Worm (Caenorhabditis elegans) whole organism, L1 larva: ENCODE measurements around the gene R05H10.3.

Experiments used
- ama-1 ChIP-seq: fragments of 150-350 bp; optimal IDR thresholded peaks from 2 replicates; lab custom pipeline; 2014
- dsc-1 ChIP-seq: sonication (generic microtip); optimal IDR thresholded peaks from 2 replicates; lab custom pipeline; 2016; ENCODE audit warnings: mild to moderate bottlenecking, missing genetic modification characterization, missing compliant biosample characterization
- elt-3 ChIP-seq, 6 experiments: fragments of 150-350 bp in 1 of 6; sonication (generic microtip); optimal IDR thresholded peaks; 2 replicates each; lab custom pipeline; 2017 to 2018; ENCODE audit warnings: missing biosample characterization in 6 of 6, missing genetic modification characterization in 6 of 6, inconsistent platforms in 1 of 6
- lin-15B ChIP-seq: fragments of 150-350 bp; sonication (generic microtip); optimal IDR thresholded peaks from 3 replicates; lab custom pipeline; 2014; ENCODE audit warnings: missing biosample characterization, missing genetic modification characterization
- lin-35 ChIP-seq, 2 experiments: fragments of 150-350 bp; optimal IDR thresholded peaks; 2 replicates each; lab custom pipeline; 2014; ENCODE audit warnings: missing biosample characterization in 2 of 2, missing genetic modification characterization in 2 of 2, missing genetic modification reagents in 2 of 2
- lin-39 ChIP-seq: fragments of 150-350 bp; optimal IDR thresholded peaks from 2 replicates; lab custom pipeline; 2014; ENCODE audit warnings: missing biosample characterization, missing genetic modification reagents, missing genetic modification characterization
- mef-2 ChIP-seq: fragments of 150-350 bp; optimal IDR thresholded peaks from 2 replicates; lab custom pipeline; 2014; ENCODE audit warnings: missing biosample characterization, missing genetic modification characterization
- nhr-11 ChIP-seq: fragments of 150-350 bp; optimal IDR thresholded peaks from 2 replicates; lab custom pipeline; 2014; ENCODE audit warnings: missing biosample characterization, missing genetic modification characterization
- nhr-77 ChIP-seq: fragments of 150-350 bp; optimal IDR thresholded peaks from 2 replicates; lab custom pipeline; 2014; ENCODE audit warnings: missing biosample characterization, missing genetic modification characterization
- skn-1 ChIP-seq: fragments of 150-350 bp; optimal IDR thresholded peaks from 2 replicates; lab custom pipeline; 2014; ENCODE audit warnings: missing biosample characterization, missing genetic modification characterization

- no peak for TF ChIP-seq skn-1
- TF ChIP-seq nhr-77 (tag; lab: Kevin White, UChicago) = no peak
- TF ChIP-seq ama-1 (lab: Kevin White, UChicago) = no peak
- TF ChIP-seq elt-3 (tag; optimal IDR thresholded peaks at IDR 0.05; lab: Kevin White, UChicago) = no peak
- no peak for TF ChIP-seq dsc-1 (tag; lab: Kevin White, UChicago)
- TF ChIP-seq lin-35 (GFP tag; optimal IDR thresholded peaks at IDR 0.05; lab: Kevin White, UChicago) = no peak
- no peak for TF ChIP-seq nhr-11
- no peak for TF ChIP-seq mef-2 (tag; lab: Kevin White, UChicago)
- TF ChIP-seq lin-39 = no peak
- TF ChIP-seq lin-15B (tag; lab: Kevin White, UChicago) = no peak
Measured at ce11 chrII:14866156-14866555, 3.6 kb upstream of the R05H10.3 start.
